Worm (Caenorhabditis elegans) whole organism, mixed stage, embryonic: ENCODE measurements around the gene T16G12.10.

Experiments used
- ceh-43 ChIP-seq: fragments of 200-800 bp; sonication (Bioruptor generic); optimal IDR thresholded peaks from 2 replicates; lab custom pipeline; 2018; ENCODE audit warnings: mild to moderate bottlenecking, missing genetic modification characterization, moderate library complexity, missing compliant biosample characterization
- elt-3 ChIP-seq: fragments of 150-350 bp; optimal IDR thresholded peaks from 2 replicates; lab custom pipeline; 2014; ENCODE audit warnings: missing biosample characterization, missing genetic modification characterization
- lsy-2 ChIP-seq: fragments of 150-350 bp; optimal IDR thresholded peaks from 2 replicates; lab custom pipeline; 2014; ENCODE audit warnings: missing biosample characterization, missing genetic modification characterization
- mep-1 ChIP-seq: fragments of 150-350 bp; optimal IDR thresholded peaks from 2 replicates; lab custom pipeline; 2017; ENCODE audit warnings: missing biosample characterization, missing genetic modification reagents, missing genetic modification characterization, inconsistent platforms
- nhr-12 ChIP-seq: fragments of 150-350 bp; optimal IDR thresholded peaks from 2 replicates; lab custom pipeline; 2014; ENCODE audit warnings: missing biosample characterization, missing genetic modification characterization
- nhr-237 ChIP-seq: fragments of 150-350 bp; optimal IDR thresholded peaks from 2 replicates; lab custom pipeline; 2014; ENCODE audit warnings: missing biosample characterization, missing genetic modification characterization
- ztf-11 ChIP-seq: fragments of 150-350 bp; optimal IDR thresholded peaks from 2 replicates; lab custom pipeline; 2014; ENCODE audit warnings: missing biosample characterization, missing genetic modification characterization

DNA sequence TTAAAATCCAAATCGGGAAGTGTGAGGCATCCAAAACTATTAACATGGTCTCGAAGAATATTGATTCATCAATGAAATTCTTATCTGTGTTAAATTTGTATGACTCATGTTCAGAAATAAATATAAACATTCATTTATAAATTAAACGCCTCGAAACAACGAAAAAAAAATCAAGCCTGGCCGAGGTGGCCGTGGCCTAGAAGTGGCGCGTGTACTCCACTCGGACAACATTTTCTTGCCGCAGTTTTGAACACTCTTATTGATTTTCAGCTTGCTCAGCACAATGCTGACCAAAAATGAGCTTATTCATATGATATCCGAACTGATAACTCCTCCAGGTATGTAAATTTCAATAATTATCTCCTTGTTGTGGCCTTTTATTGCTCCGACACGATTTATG lies 8.2 kb upstream of the T16G12.10 start, which contains the start of gene ekl-6:
- TF ChIP-seq nhr-237 (tag; lab: Kevin White, UChicago) (no peak), ceh-43 (no peak), mep-1 (no peak), ztf-11 (tag; lab: Kevin White, UChicago) (no peak), nhr-12 (no peak), elt-3 (tag; lab: Kevin White, UChicago) (no peak), lsy-2 (tag; lab: Kevin White, UChicago) (no peak)
